Worm (Caenorhabditis elegans): Measurements from ENCODE around the gene col-115.
A peak's percentile ranks its signal among the peaks of the same experiment; 100 is the strongest.

col-115 gene

DNA sequence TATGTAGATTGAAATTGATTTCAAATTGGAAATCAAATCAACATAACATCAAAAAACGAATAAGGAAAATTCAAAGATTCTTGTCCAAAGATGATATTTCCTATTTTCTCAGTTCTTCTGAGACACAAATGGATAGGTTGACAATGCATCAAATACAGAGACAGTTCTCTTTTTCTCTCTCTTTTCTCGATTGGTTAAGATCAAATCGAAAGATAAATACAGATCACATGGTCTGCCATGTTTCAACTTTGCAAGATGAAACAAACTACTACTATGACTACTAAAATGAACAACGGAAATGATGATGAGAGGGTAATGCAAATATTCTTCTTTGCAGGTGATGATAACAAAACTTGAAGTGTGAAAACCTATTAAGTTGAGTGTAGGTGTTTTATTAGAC lies 48.0 kb downstream of the col-115 start (continued):
- TF ChIP-seq egl-13 (tag; optimal IDR thresholded peaks at IDR 0.05) (no peak), lin-15B (tag; optimal IDR thresholded peaks at IDR 0.05) (no peak), nhr-20 (tag; optimal IDR thresholded peaks at IDR 0.05) (peak; percentile 86), grh-1 (GFP tag; IDR thresholded peaks at IDR 0.05) (peak; percentile 45), lsy-2 (tag; optimal IDR thresholded peaks at IDR 0.05) (peak; percentile 39 to 70), snpc-4 (tag; optimal IDR thresholded peaks at IDR 0.05) (no peak), efl-1 (optimal IDR thresholded peaks at IDR 0.05) (no peak), efl-1 (GFP tag; optimal IDR thresholded peaks at IDR 0.05 in 1 of 2) (no peak), skn-1 (tag; optimal IDR thresholded peaks at IDR 0.05) (no peak), nhr-84 (tag; optimal IDR thresholded peaks at IDR 0.05) (no peak), unc-86 (tag; optimal IDR thresholded peaks at IDR 0.05) (no peak), nhr-28 (tag; optimal IDR thresholded peaks at IDR 0.05) (no peak), lir-3 (tag; optimal IDR thresholded peaks at IDR 0.05; ENCODE audit: poor library complexity) (peak; percentile 11), ceh-8 (GFP tag; optimal IDR thresholded peaks at IDR 0.05) (no peak), tbx-2 (tag; optimal IDR thresholded peaks at IDR 0.05) (peak; percentile 50), ceh-63 (GFP tag; optimal IDR thresholded peaks at IDR 0.05) (no peak), alr-1 (tag; optimal IDR thresholded peaks at IDR 0.05; ENCODE audit: borderline replicate concordance) (no peak), zip-4 (GFP tag; optimal IDR thresholded peaks at IDR 0.05) (no peak), mef-2 (tag; optimal IDR thresholded peaks at IDR 0.05) (no peak), nhr-90 (tag; optimal IDR thresholded peaks at IDR 0.05; ENCODE audit: poor library complexity) (peak; percentile 73), lin-35 (GFP tag; optimal IDR thresholded peaks at IDR 0.05) (peak; percentile 15 to 48), vab-15 (tag; optimal IDR thresholded peaks at IDR 0.05) (no peak), nhr-76 (tag; optimal IDR thresholded peaks at IDR 0.05) (no peak), mab-9 (GFP tag; IDR thresholded peaks at IDR 0.05) (no peak), dpl-1 (GFP tag; optimal IDR thresholded peaks at IDR 0.05) (no peak), isw-1 (GFP tag; IDR thresholded peaks at IDR 0.05) (no peak), nhr-12 (tag; optimal IDR thresholded peaks at IDR 0.05) (no peak), nhr-47 (tag; optimal IDR thresholded peaks at IDR 0.05) (peak; percentile 19)

- peak; percentile 92 for TF ChIP-seq lin-14 (GFP tag; optimal IDR thresholded peaks at IDR 0.05)
- no peak for TF ChIP-seq ceh-90 (tag; optimal IDR thresholded peaks at IDR 0.05)
- no peak for TF ChIP-seq nhr-19 (GFP tag; conservative IDR thresholded peaks at IDR 0.05)
- TF ChIP-seq fkh-10 (GFP tag; optimal IDR thresholded peaks at IDR 0.05): peak; percentile 89
- TF ChIP-seq F16B12.6 (tag; optimal IDR thresholded peaks at IDR 0.05): no peak
- TF ChIP-seq dpl-1 (GFP tag; optimal IDR thresholded peaks at IDR 0.05): peak in 1 of 3 experiments; percentile 14
- peak in 1 of 2 experiments; percentile 48 for TF ChIP-seq lsy-2 (tag; optimal IDR thresholded peaks at IDR 0.05)
- TF ChIP-seq nhr-47 (tag; optimal IDR thresholded peaks at IDR 0.05): peak; percentile 25
- TF ChIP-seq swsn-7 (tag; optimal IDR thresholded peaks at IDR 0.05): peak; percentile 37
- TF ChIP-seq snu-23 (GFP tag; optimal IDR thresholded peaks at IDR 0.05): peak; percentile 32
- no peak for TF ChIP-seq ceh-63 (GFP tag; optimal IDR thresholded peaks at IDR 0.05)
- peak; percentile 49 for TF ChIP-seq egl-13 (tag; optimal IDR thresholded peaks at IDR 0.05)
- peak; percentile 44 for TF ChIP-seq isw-1 (GFP tag; IDR thresholded peaks at IDR 0.05)
- TF ChIP-seq snpc-4 (tag; optimal IDR thresholded peaks at IDR 0.05): peak; percentile 7
- TF ChIP-seq ceh-82 (tag; optimal IDR thresholded peaks at IDR 0.05): peak in 1 of 3 experiments; percentile 31
- peak; percentile 71 for TF ChIP-seq nhr-85 (tag)
- peak in 1 of 2 experiments; percentile 17 for TF ChIP-seq efl-1 (optimal IDR thresholded peaks at IDR 0.05)
- TF ChIP-seq efl-1 (GFP tag; optimal IDR thresholded peaks at IDR 0.05 in 1 of 2): peak in 1 of 2 experiments; percentile 75
- TF ChIP-seq tbx-2 (tag; optimal IDR thresholded peaks at IDR 0.05): peak; percentile 36
- no peak for TF ChIP-seq lin-13 (GFP tag; optimal IDR thresholded peaks at IDR 0.05)
- peak; percentile 73 for TF ChIP-seq irx-1 (tag; optimal IDR thresholded peaks at IDR 0.05)
- TF ChIP-seq nhr-71 (tag; optimal IDR thresholded peaks at IDR 0.05): peak; percentile 61
- TF ChIP-seq fos-1 (tag; optimal IDR thresholded peaks at IDR 0.05): no peak
- TF ChIP-seq mef-2 (tag; optimal IDR thresholded peaks at IDR 0.05): peak; percentile 23
- peak; percentile 51 for TF ChIP-seq unc-86 (tag; optimal IDR thresholded peaks at IDR 0.05)
Measured at ce11 chrIV:8040610-8041317, 52.3 kb downstream of the col-115 start.
